Worm (Caenorhabditis elegans): ENCODE results near the gene F36H12.4.
A peak's percentile ranks its signal among the peaks of the same experiment; 100 is the strongest.

- TF ChIP-seq C04F5.9 (tag; optimal IDR thresholded peaks at IDR 0.05) = no peak
- no peak for TF ChIP-seq lin-15B (tag; optimal IDR thresholded peaks at IDR 0.05)
- no peak for TF ChIP-seq egl-27 (tag; optimal IDR thresholded peaks at IDR 0.05)
- no peak for TF ChIP-seq mdl-1 (tag; optimal IDR thresholded peaks at IDR 0.05)
- TF ChIP-seq nhr-28 (tag; optimal IDR thresholded peaks at IDR 0.05) = no peak
- TF ChIP-seq unc-98 (GFP tag; IDR thresholded peaks at IDR 0.05) = no peak
- TF ChIP-seq rnt-1 (tag; optimal IDR thresholded peaks at IDR 0.05) = no peak
- peak; percentile 52 for TF ChIP-seq ama-1 (optimal IDR thresholded peaks at IDR 0.05)
- TF ChIP-seq unc-130 (tag; optimal IDR thresholded peaks at IDR 0.05) = no peak
- peak; percentile 61 for TF ChIP-seq snu-23 (GFP tag; optimal IDR thresholded peaks at IDR 0.05)
- TF ChIP-seq fos-1 (tag; optimal IDR thresholded peaks at IDR 0.05) = peak; percentile 56
Measured at ce11 chrIV:5317106-5317505, 48.2 kb downstream of the F36H12.4 start.
